Fruit fly (Drosophila melanogaster): ENCODE data around the gene Lipt2.

DNA sequence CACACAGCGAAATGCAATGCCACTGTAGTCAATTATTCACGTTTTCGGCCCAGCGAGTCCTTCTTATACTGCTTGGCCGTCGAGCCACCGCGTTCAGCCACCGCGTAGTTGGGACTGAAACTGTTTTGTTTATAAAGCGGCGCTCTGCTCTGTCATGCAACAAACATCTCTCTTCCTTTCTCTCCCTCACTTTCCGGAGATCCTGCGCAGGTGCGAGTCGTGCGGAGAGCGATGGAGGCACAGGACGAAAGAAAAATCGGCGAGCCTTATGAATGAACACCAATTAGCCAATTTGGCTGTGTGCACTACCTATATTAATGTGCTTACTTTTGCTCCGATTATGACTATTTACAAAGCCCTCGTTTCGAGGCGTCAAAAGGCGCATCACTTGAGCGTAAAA is 17.6 kb downstream of the Lipt2 start, which contains the start of gene CG32944:
- TF ChIP-seq CG8478 (optimal IDR thresholded peaks at IDR 0.05) (no peak), CTCF (optimal IDR thresholded peaks at IDR 0.05) (no peak)

Measured in S2 (cell line).